Worm (Caenorhabditis elegans) whole organism, young adult: ENCODE measurements around the gene fbxb-91.

Experiments used
- B0336.3 ChIP-seq: fragments of 200-800 bp; sonication (Bioruptor generic); IDR thresholded peaks from 2 replicates; pipeline ENCODE4 v1.3.6; 2022; ENCODE audit warnings: missing genetic modification characterization, missing compliant biosample characterization
- C06A6.2 ChIP-seq: fragments of 200-800 bp; sonication (Bioruptor generic); conservative IDR thresholded peaks from 2 replicates; pipeline ENCODE4 v1.3.6; 2022; ENCODE audit warnings: missing genetic modification characterization, missing compliant biosample characterization
- F22D6.2 ChIP-seq: sonication (generic microtip); optimal IDR thresholded peaks from 2 replicates; lab custom pipeline; 2016; ENCODE audit warnings: mild to moderate bottlenecking, missing genetic modification characterization, missing compliant biosample characterization
- F37B4.10 ChIP-seq: fragments of 200-800 bp; sonication (Bioruptor generic); IDR thresholded peaks from 2 replicates; pipeline ENCODE4 v1.3.6; 2022; ENCODE audit warnings: missing genetic modification characterization, missing compliant biosample characterization
- F39B2.1 ChIP-seq: fragments of 200-800 bp; sonication (Bioruptor generic); IDR thresholded peaks from 2 replicates; pipeline ENCODE4 v1.3.6; 2022; ENCODE audit warnings: missing genetic modification reagents, missing genetic modification characterization, missing compliant biosample characterization
- F57A8.1 ChIP-seq: fragments of 200-800 bp; sonication (Bioruptor generic); optimal IDR thresholded peaks from 2 replicates; lab custom pipeline; 2018; ENCODE audit warnings: mild to moderate bottlenecking, missing genetic modification characterization, moderate library complexity, missing compliant biosample characterization
- Y95B8A.8 ChIP-seq: fragments of 200-800 bp; sonication (Bioruptor generic); IDR thresholded peaks from 2 replicates; pipeline ENCODE4 v1.3.6; 2022; ENCODE audit warnings: missing genetic modification reagents, missing genetic modification characterization, missing compliant biosample characterization
- ZK185.1 ChIP-seq: sonication (generic microtip); optimal IDR thresholded peaks from 2 replicates; lab custom pipeline; 2016; ENCODE audit warnings: mild to moderate bottlenecking, missing genetic modification characterization, missing compliant biosample characterization; ENCODE audit not compliant: poor library complexity, severe bottlenecking
- ama-1 ChIP-seq, 3 experiments: fragments of 150-350 bp in 1 of 3; sonication (generic microtip) in 2 of 3; optimal IDR thresholded peaks; 2 replicates each; lab custom pipeline; 2014 to 2018; ENCODE audit warnings: missing biosample characterization in 2 of 3, missing genetic modification characterization in 2 of 3, missing genetic modification reagents in 2 of 3
- aptf-3 ChIP-seq: fragments of 200-800 bp; sonication (Bioruptor generic); IDR thresholded peaks from 2 replicates; pipeline ENCODE4 v1.3.6; 2022; ENCODE audit warnings: missing genetic modification characterization, missing compliant biosample characterization
- atf-7 ChIP-seq: sonication (generic microtip); optimal IDR thresholded peaks from 2 replicates; lab custom pipeline; 2017; ENCODE audit warnings: mild to moderate bottlenecking, missing genetic modification characterization, missing compliant biosample characterization
- athp-1 ChIP-seq: sonication (generic microtip); optimal IDR thresholded peaks from 2 replicates; lab custom pipeline; 2017; ENCODE audit warnings: mild to moderate bottlenecking, missing genetic modification characterization, missing compliant biosample characterization
- attf-5 ChIP-seq: fragments of 200-800 bp; sonication (Bioruptor generic); optimal IDR thresholded peaks from 2 replicates; lab custom pipeline; 2018; ENCODE audit warnings: mild to moderate bottlenecking, missing genetic modification characterization, missing compliant biosample characterization
- attf-6 ChIP-seq: fragments of 200-800 bp; sonication (Bioruptor generic); IDR thresholded peaks from 2 replicates; pipeline ENCODE4 v1.3.6; 2022; ENCODE audit warnings: missing genetic modification reagents, missing genetic modification characterization, missing compliant biosample characterization
- bed-2 ChIP-seq: fragments of 200-800 bp; sonication (Bioruptor generic); IDR thresholded peaks from 2 replicates; pipeline ENCODE4 v1.3.6; 2022; ENCODE audit warnings: missing genetic modification reagents, missing genetic modification characterization, missing compliant biosample characterization
- cebp-2 ChIP-seq: fragments of 200-800 bp; sonication (Bioruptor generic); IDR thresholded peaks from 2 replicates; pipeline ENCODE4 v1.3.6; 2022; ENCODE audit warnings: missing genetic modification characterization, missing compliant biosample characterization
- ceh-100 ChIP-seq: fragments of 200-800 bp; sonication (Bioruptor generic); IDR thresholded peaks from 2 replicates; pipeline ENCODE4 v1.3.6; 2022; ENCODE audit warnings: missing genetic modification reagents, missing genetic modification characterization, missing compliant biosample characterization
- ceh-40 ChIP-seq: fragments of 200-800 bp; sonication (Bioruptor generic); IDR thresholded peaks from 2 replicates; pipeline ENCODE4 v1.3.6; 2022; ENCODE audit warnings: missing genetic modification characterization, missing compliant biosample characterization
- chd-7 ChIP-seq: sonication (generic microtip); optimal IDR thresholded peaks from 2 replicates; lab custom pipeline; 2016; ENCODE audit warnings: mild to moderate bottlenecking, missing genetic modification characterization, moderate library complexity, missing compliant biosample characterization
- die-1 ChIP-seq: sonication (generic microtip); optimal IDR thresholded peaks from 2 replicates; lab custom pipeline; 2016; ENCODE audit warnings: missing genotype, mild to moderate bottlenecking, missing genetic modification characterization, missing compliant biosample characterization
- dox-1 ChIP-seq: fragments of 200-800 bp; sonication (Bioruptor generic); IDR thresholded peaks from 2 replicates; pipeline ENCODE4 v1.3.6; 2022; ENCODE audit warnings: missing genetic modification reagents, missing genetic modification characterization, missing compliant biosample characterization
- efl-1 ChIP-seq: fragments of 150-350 bp; optimal IDR thresholded peaks from 2 replicates; lab custom pipeline; 2014; ENCODE audit warnings: missing biosample characterization, missing genetic modification reagents, missing genetic modification characterization
- ets-4 ChIP-seq: fragments of 200-800 bp; sonication (Bioruptor generic); optimal IDR thresholded peaks from 2 replicates; lab custom pipeline; 2018; ENCODE audit warnings: mild to moderate bottlenecking, missing genetic modification characterization, missing compliant biosample characterization
- hlh-12 ChIP-seq: sonication (generic microtip); optimal IDR thresholded peaks from 2 replicates; lab custom pipeline; 2016; ENCODE audit warnings: missing genetic modification characterization, missing compliant biosample characterization
- hsf-1 ChIP-seq: fragments of 200-800 bp; sonication (Bioruptor generic); IDR thresholded peaks from 2 replicates; pipeline ENCODE4 v1.3.6; 2022; ENCODE audit warnings: missing genetic modification reagents, missing genetic modification characterization, missing compliant biosample characterization
- lag-1 ChIP-seq: fragments of 200-800 bp; sonication (Bioruptor generic); IDR thresholded peaks from 2 replicates; pipeline ENCODE4 v1.3.6; 2022; ENCODE audit warnings: missing genetic modification reagents, missing genetic modification characterization, missing compliant biosample characterization
- lin-35 ChIP-seq, 3 experiments: fragments of 150-350 bp in 2 of 3; sonication (generic microtip) in 1 of 3; optimal IDR thresholded peaks; 2 replicates each; lab custom pipeline; 2014 to 2018; ENCODE audit warnings: missing biosample characterization in 3 of 3, missing genetic modification characterization in 3 of 3, missing genetic modification reagents in 3 of 3
- lin-40 ChIP-seq: sonication (generic microtip); optimal IDR thresholded peaks from 2 replicates; lab custom pipeline; 2016; ENCODE audit warnings: missing genetic modification characterization, mild to moderate bottlenecking, missing compliant biosample characterization, missing genotype, missing genetic modification reagents
- lin-54 ChIP-seq: fragments of 200-800 bp; sonication (Bioruptor generic); optimal IDR thresholded peaks from 2 replicates; lab custom pipeline; 2018; ENCODE audit warnings: mild to moderate bottlenecking, missing genetic modification characterization, missing compliant biosample characterization
- lsl-1 ChIP-seq: fragments of 200-800 bp; sonication (Bioruptor generic); optimal IDR thresholded peaks from 2 replicates; lab custom pipeline; 2018; ENCODE audit warnings: mild to moderate bottlenecking, missing genetic modification characterization, moderate library complexity, missing compliant biosample characterization
- lsy-27 ChIP-seq: sonication (generic microtip); optimal IDR thresholded peaks from 2 replicates; lab custom pipeline; 2017; ENCODE audit warnings: missing genetic modification characterization, mild to moderate bottlenecking, missing compliant biosample characterization, antibody characterized with exemption, missing genotype, borderline replicate concordance; ENCODE audit not compliant: insufficient read depth
- madf-3 ChIP-seq: fragments of 200-800 bp; sonication (Bioruptor generic); IDR thresholded peaks from 2 replicates; pipeline ENCODE4 v1.3.6; 2022; ENCODE audit warnings: missing genetic modification reagents, missing genetic modification characterization, missing compliant biosample characterization
- madf-6 ChIP-seq: fragments of 200-800 bp; sonication (Bioruptor generic); IDR thresholded peaks from 2 replicates; pipeline ENCODE4 v1.3.6; 2022; ENCODE audit warnings: missing genetic modification reagents, missing genetic modification characterization, missing compliant biosample characterization
- mes-4 ChIP-seq: sonication (generic microtip); optimal IDR thresholded peaks from 2 replicates; lab custom pipeline; 2016; ENCODE audit warnings: missing genotype, missing genetic modification characterization, missing compliant biosample characterization
- nhr-80 ChIP-seq: sonication (generic microtip); optimal IDR thresholded peaks from 2 replicates; lab custom pipeline; 2016; ENCODE audit warnings: missing genetic modification characterization, missing compliant biosample characterization
- nhr-90 ChIP-seq: sonication (generic microtip); optimal IDR thresholded peaks from 2 replicates; lab custom pipeline; 2016; ENCODE audit warnings: missing genotype, mild to moderate bottlenecking, missing genetic modification characterization, missing compliant biosample characterization
- rpc-1 ChIP-seq, 2 experiments: fragments of 150-350 bp in 1 of 2; sonication (generic microtip) in 1 of 2; optimal IDR thresholded peaks; 2 replicates each; lab custom pipeline; 2014 to 2018; ENCODE audit warnings: missing biosample characterization in 1 of 2, missing genetic modification characterization in 1 of 2, missing genetic modification reagents in 1 of 2, missing genotype in 1 of 2
- snpc-3.4 ChIP-seq: sonication (generic microtip); optimal IDR thresholded peaks from 2 replicates; lab custom pipeline; 2017; ENCODE audit warnings: missing genetic modification characterization, mild to moderate bottlenecking, missing compliant biosample characterization, antibody characterized with exemption, moderate library complexity, missing genotype, missing genetic modification reagents
- sptf-2 ChIP-seq: fragments of 200-800 bp; sonication (Bioruptor generic); optimal IDR thresholded peaks from 2 replicates; lab custom pipeline; 2018; ENCODE audit warnings: mild to moderate bottlenecking, missing genetic modification characterization, missing compliant biosample characterization
- ztf-18 ChIP-seq: sonication (generic microtip); optimal IDR thresholded peaks from 2 replicates; lab custom pipeline; 2016; ENCODE audit warnings: missing genotype, mild to moderate bottlenecking, missing genetic modification characterization, missing compliant biosample characterization
- ztf-25 ChIP-seq: fragments of 200-800 bp; sonication (Bioruptor generic); IDR thresholded peaks from 2 replicates; pipeline ENCODE4 v1.3.6; 2022; ENCODE audit warnings: missing genetic modification reagents, missing genetic modification characterization, missing compliant biosample characterization

fbxb-91 gene

DNA sequence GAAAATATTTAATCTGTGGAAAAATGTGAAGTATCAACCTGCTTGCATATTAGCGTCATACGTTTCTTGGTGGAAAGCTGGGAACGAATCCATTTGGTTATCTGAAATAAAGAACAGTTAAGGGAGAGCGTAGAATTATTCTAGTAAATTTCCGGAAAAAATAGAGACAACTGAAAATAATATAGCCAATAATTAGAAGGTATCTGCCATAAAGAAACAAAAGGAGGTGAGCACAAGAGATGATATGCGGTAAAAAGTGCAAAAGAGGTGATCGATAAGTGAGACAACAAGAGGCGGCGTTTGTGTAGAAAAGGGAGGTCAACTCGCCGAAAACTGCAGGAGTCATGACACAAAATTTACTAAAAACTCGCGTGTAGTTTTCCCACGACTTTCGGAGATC is 28.9 kb upstream of the fbxb-91 start, which contains the start of gene T24E12.11:
Gene T24E12.11, minus strand, starts transcription at position 101 of the 400 bp plus-strand sequence.
- no peak for TF ChIP-seq B0336.3
- TF ChIP-seq attf-5 (GFP tag; lab: Kevin White, UChicago) = no peak
- no peak for TF ChIP-seq F39B2.1 (GFP tag; lab: Robert Waterston, UW)
- TF ChIP-seq athp-1 = no peak
- TF ChIP-seq ZK185.1 (tag; lab: Kevin White, UChicago) = no peak
- no peak for TF ChIP-seq snpc-3.4
- TF ChIP-seq ama-1 (optimal IDR thresholded peaks at IDR 0.05; lab: Kevin White, UChicago) = no peak
- no peak for TF ChIP-seq ama-1 (GFP tag; optimal IDR thresholded peaks at IDR 0.05; lab: Kevin White, UChicago)
- TF ChIP-seq chd-7 (tag; lab: Kevin White, UChicago) = no peak
- TF ChIP-seq madf-6 = no peak
- TF ChIP-seq nhr-80 (tag; lab: Kevin White, UChicago) = no peak
- no peak for TF ChIP-seq C06A6.2 (GFP tag; lab: Robert Waterston, UW)
- no peak for TF ChIP-seq efl-1 (GFP tag; lab: Kevin White, UChicago)
- TF ChIP-seq ztf-25 (GFP tag; lab: Robert Waterston, UW) = no peak
- no peak for TF ChIP-seq hsf-1 (GFP tag; lab: Robert Waterston, UW)

DNA sequence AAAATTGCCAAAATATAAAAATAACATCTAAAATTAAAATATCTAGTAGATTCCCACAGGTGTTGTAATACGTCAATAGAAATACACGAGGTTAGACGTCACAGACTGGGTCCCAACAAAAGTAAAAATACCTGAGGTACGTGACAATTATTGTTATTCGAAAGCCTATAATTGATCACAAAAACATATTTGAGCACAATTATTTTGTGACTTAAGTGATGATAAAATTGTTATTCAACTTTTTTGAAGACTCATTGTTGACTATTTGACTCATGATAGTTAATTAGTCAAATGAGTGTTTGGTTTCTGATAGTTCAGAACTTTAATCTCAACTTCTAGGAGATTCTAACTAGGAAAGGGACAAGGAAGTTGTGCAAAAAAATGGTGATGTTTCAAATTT is 27.2 kb upstream of the fbxb-91 start:
- TF ChIP-seq F22D6.2 = no peak
- no peak for TF ChIP-seq B0336.3
- TF ChIP-seq lin-35 (GFP tag; optimal IDR thresholded peaks at IDR 0.05; lab: Kevin White, UChicago) = no peak
- TF ChIP-seq F37B4.10 (GFP tag; lab: Robert Waterston, UW) = no peak

DNA sequence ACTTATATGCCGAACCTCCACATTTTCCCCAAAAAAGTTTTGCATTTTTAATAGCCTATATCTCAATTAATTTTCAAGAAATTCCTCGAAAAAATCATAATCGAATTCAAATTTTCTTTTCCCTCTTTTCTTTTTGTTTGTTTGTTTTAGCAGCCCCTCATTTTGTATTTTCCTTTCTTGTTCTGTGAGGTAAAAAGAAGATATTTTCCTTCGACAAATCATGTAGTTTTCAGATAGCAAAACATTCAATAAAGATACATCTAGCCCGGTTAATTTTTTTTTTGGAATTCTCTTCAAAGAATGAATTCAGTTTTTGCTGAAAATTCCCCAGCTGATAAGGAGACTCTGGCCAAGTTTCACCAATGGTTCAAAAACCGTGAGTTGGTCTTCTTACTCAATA is 25.1 kb upstream of the fbxb-91 start, which contains the start of gene T24E12.3:
Gene T24E12.3, plus strand, starts transcription at position 301 of the 400 bp plus-strand sequence.
- no peak for TF ChIP-seq bed-2
- no peak for TF ChIP-seq Y95B8A.8
- TF ChIP-seq mes-4 (tag; lab: Kevin White, UChicago) = no peak
- TF ChIP-seq F39B2.1 (GFP tag; lab: Robert Waterston, UW) = no peak
- no peak for TF ChIP-seq lsy-27
- TF ChIP-seq ceh-40 (GFP tag; lab: Robert Waterston, UW) = no peak
- no peak for TF ChIP-seq lag-1 (GFP tag; lab: Robert Waterston, UW)
- TF ChIP-seq lin-40 (tag; lab: Kevin White, UChicago) = no peak
- TF ChIP-seq lin-35 (GFP tag; optimal IDR thresholded peaks at IDR 0.05; lab: Kevin White, UChicago) = no peak
- TF ChIP-seq atf-7 = no peak
- TF ChIP-seq ztf-25 (GFP tag; lab: Robert Waterston, UW) = no peak
- no peak for TF ChIP-seq ztf-18 (tag; lab: Kevin White, UChicago)
- TF ChIP-seq nhr-90 (tag; lab: Kevin White, UChicago) = no peak
- TF ChIP-seq snpc-3.4 = no peak
- TF ChIP-seq attf-6 (GFP tag; lab: Robert Waterston, UW) = no peak
- no peak for TF ChIP-seq lsl-1 (GFP tag; lab: Kevin White, UChicago)
- TF ChIP-seq F37B4.10 (GFP tag; lab: Robert Waterston, UW) = no peak
- TF ChIP-seq ceh-100 = no peak
- TF ChIP-seq cebp-2 (GFP tag; lab: Robert Waterston, UW) = no peak
- TF ChIP-seq, all 124 proteins: peak for 0

ce11 chrII:3773130-3773529 is 22.5 kb upstream of the fbxb-91 start, which contains the start of gene T24E12.10:
Gene T24E12.10 (minus strand): TSS chrII:3773230.
- TF ChIP-seq sptf-2 = no peak
- no peak for TF ChIP-seq F57A8.1
- no peak for TF ChIP-seq ets-4 (GFP tag; lab: Kevin White, UChicago)
- TF ChIP-seq bed-2 = no peak
- no peak for TF ChIP-seq die-1 (tag; lab: Kevin White, UChicago)
- TF ChIP-seq rpc-1 (optimal IDR thresholded peaks at IDR 0.05; lab: Kevin White, UChicago) = no peak
- no peak for TF ChIP-seq rpc-1 (tag; optimal IDR thresholded peaks at IDR 0.05; lab: Kevin White, UChicago)
- no peak for TF ChIP-seq dox-1 (GFP tag; lab: Robert Waterston, UW)
- no peak for TF ChIP-seq aptf-3 (GFP tag; lab: Robert Waterston, UW)
- no peak for TF ChIP-seq madf-3 (GFP tag; lab: Robert Waterston, UW)
- TF ChIP-seq lsy-27 = no peak
- no peak for TF ChIP-seq nhr-80 (tag; lab: Kevin White, UChicago)
- TF ChIP-seq ztf-25 (GFP tag; lab: Robert Waterston, UW) = no peak
- no peak for TF ChIP-seq lin-54 (GFP tag; lab: Kevin White, UChicago)
- TF ChIP-seq hlh-12 (tag; lab: Kevin White, UChicago) = no peak
